Worm (Caenorhabditis elegans): ENCODE results near the gene smgl-2.

Gene smgl-2

ce11 chrIV:3745806-3746205, 19.8 kb downstream of the smgl-2 start (continued):
- TF ChIP-seq zip-5 (tag; optimal IDR thresholded peaks at IDR 0.05) (no peak), dve-1 (tag; optimal IDR thresholded peaks at IDR 0.05) (no peak)

ce11 chrIV:3751001-3751400, 25.0 kb downstream of the smgl-2 start, which contains the start of gene ugt-45:
Gene ugt-45, minus strand, starts transcription at chrIV:3751101.
- TF ChIP-seq dve-1 (tag; optimal IDR thresholded peaks at IDR 0.05): no peak
- no peak for TF ChIP-seq hlh-15 (tag; optimal IDR thresholded peaks at IDR 0.05)
- TF ChIP-seq zip-5 (tag; optimal IDR thresholded peaks at IDR 0.05): no peak
- no peak for TF ChIP-seq pat-9 (tag; optimal IDR thresholded peaks at IDR 0.05)
- no peak for TF ChIP-seq ahr-1 (tag; optimal IDR thresholded peaks at IDR 0.05)
- TF ChIP-seq ttx-3 (tag; optimal IDR thresholded peaks at IDR 0.05): no peak
- no peak for TF ChIP-seq ceh-24 (tag; optimal IDR thresholded peaks at IDR 0.05)
- TF ChIP-seq K09A11.1 (tag; optimal IDR thresholded peaks at IDR 0.05; ENCODE audit: insufficient read depth): no peak
- no peak for TF ChIP-seq ceh-22 (tag; optimal IDR thresholded peaks at IDR 0.05)
- no peak for TF ChIP-seq ceh-18 (tag; optimal IDR thresholded peaks at IDR 0.05)
- no peak for TF ChIP-seq ceh-14 (tag; optimal IDR thresholded peaks at IDR 0.05)
- TF ChIP-seq unc-55 (GFP tag; optimal IDR thresholded peaks at IDR 0.05): no peak
- TF ChIP-seq fkh-10 (GFP tag; optimal IDR thresholded peaks at IDR 0.05): no peak
- TF ChIP-seq ztf-16 (tag; optimal IDR thresholded peaks at IDR 0.05): no peak
- no peak for TF ChIP-seq ceh-31 (tag; optimal IDR thresholded peaks at IDR 0.05)
- TF ChIP-seq unc-3 (GFP tag; conservative IDR thresholded peaks at IDR 0.05): no peak
- no peak for TF ChIP-seq unc-3 (tag; optimal IDR thresholded peaks at IDR 0.05)

ce11 chrIV:3752276-3752675, 26.3 kb downstream of the smgl-2 start:
- TF ChIP-seq hlh-6 (tag; optimal IDR thresholded peaks at IDR 0.05) (no peak), pha-4 (tag; optimal IDR thresholded peaks at IDR 0.05) (no peak), mec-3 (tag; optimal IDR thresholded peaks at IDR 0.05; ENCODE audit: borderline replicate concordance) (no peak)

DNA sequence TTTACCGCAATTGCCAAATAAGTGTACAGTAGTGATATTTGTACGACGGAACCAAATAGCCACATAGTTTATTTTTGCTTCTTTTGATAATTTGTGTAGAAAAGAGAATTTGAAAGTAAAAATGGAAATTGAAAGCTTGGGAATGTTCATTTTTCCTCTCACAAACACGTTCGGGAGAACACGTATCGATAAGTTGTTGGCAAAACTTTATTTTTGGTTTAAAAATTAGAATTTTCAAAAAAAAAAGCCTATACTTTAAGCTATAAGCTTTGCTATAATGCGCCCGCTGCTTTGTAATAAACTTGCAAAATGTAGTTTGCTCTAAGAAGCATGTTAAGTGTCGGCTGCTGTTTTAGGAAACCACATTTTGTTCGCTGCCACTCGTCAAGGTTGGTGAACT, 29.4 kb downstream of the smgl-2 start, which contains the start of gene Y37E11AR.7:
Y37E11AR.7 (minus strand) TSS at position 101 of the 400 bp plus-strand sequence.
- TF ChIP-seq sox-4 (tag; optimal IDR thresholded peaks at IDR 0.05) (no peak), rnt-1 (tag; optimal IDR thresholded peaks at IDR 0.05) (no peak), tbx-7 (tag; optimal IDR thresholded peaks at IDR 0.05) (no peak), unc-55 (GFP tag; optimal IDR thresholded peaks at IDR 0.05) (no peak), sdc-2 (tag; optimal IDR thresholded peaks at IDR 0.05) (no peak), unc-42 (tag; optimal IDR thresholded peaks at IDR 0.05) (no peak), ttx-3 (tag; optimal IDR thresholded peaks at IDR 0.05) (no peak), T23F11.4 (GFP tag; optimal IDR thresholded peaks at IDR 0.05) (no peak), elt-2 (tag; optimal IDR thresholded peaks at IDR 0.05) (no peak), unc-3 (GFP tag; conservative IDR thresholded peaks at IDR 0.05) (no peak), unc-3 (tag; optimal IDR thresholded peaks at IDR 0.05) (no peak), che-1 (tag; optimal IDR thresholded peaks at IDR 0.05) (no peak), ceh-45 (GFP tag; IDR thresholded peaks at IDR 0.05) (no peak), ets-4 (tag; optimal IDR thresholded peaks at IDR 0.05) (no peak), dmd-4 (tag; optimal IDR thresholded peaks at IDR 0.05; ENCODE audit: borderline replicate concordance) (no peak), ceh-24 (tag; optimal IDR thresholded peaks at IDR 0.05) (no peak), ceh-30 (tag; optimal IDR thresholded peaks at IDR 0.05) (no peak), fkh-10 (GFP tag; optimal IDR thresholded peaks at IDR 0.05) (no peak), C38D4.7 (GFP tag; optimal IDR thresholded peaks at IDR 0.05) (no peak), K02D7.2 (tag; optimal IDR thresholded peaks at IDR 0.05) (no peak), lim-6 (tag; optimal IDR thresholded peaks at IDR 0.05) (no peak)

- TF ChIP-seq F13H6.1 (tag; optimal IDR thresholded peaks at IDR 0.05) (no peak), lim-6 (tag; optimal IDR thresholded peaks at IDR 0.05) (no peak), ceh-18 (tag; optimal IDR thresholded peaks at IDR 0.05) (no peak), pha-4 (tag; optimal IDR thresholded peaks at IDR 0.05) (no peak), ceh-22 (tag; optimal IDR thresholded peaks at IDR 0.05) (no peak), ceh-19 (GFP tag; optimal IDR thresholded peaks at IDR 0.05) (no peak), ztf-16 (tag; optimal IDR thresholded peaks at IDR 0.05) (no peak), sox-2 (GFP tag; IDR thresholded peaks at IDR 0.05) (no peak), sdc-2 (tag; optimal IDR thresholded peaks at IDR 0.05) (no peak), zip-5 (tag; optimal IDR thresholded peaks at IDR 0.05) (no peak), ets-4 (tag; optimal IDR thresholded peaks at IDR 0.05) (no peak), ceh-45 (GFP tag; IDR thresholded peaks at IDR 0.05) (no peak), K09A11.1 (tag; optimal IDR thresholded peaks at IDR 0.05; ENCODE audit: insufficient read depth) (no peak), pax-1 (tag; optimal IDR thresholded peaks at IDR 0.05) (no peak), C38D4.7 (GFP tag; optimal IDR thresholded peaks at IDR 0.05) (no peak), unc-42 (tag; optimal IDR thresholded peaks at IDR 0.05) (no peak), eyg-1 (tag; optimal IDR thresholded peaks at IDR 0.05) (no peak), C08G9.2 (tag; optimal IDR thresholded peaks at IDR 0.05) (no peak)
Observed at ce11 chrIV:3755921-3756320, 30.0 kb downstream of the smgl-2 start, which contains the start of gene best-20. Gene best-20, plus strand, starts transcription at chrIV:3756221.
